Worm (Caenorhabditis elegans) whole organism, L3 larva: Measurements from ENCODE around the gene ZK180.7.
A peak's percentile ranks its signal among the peaks of the same experiment; 100 is the strongest.

ENCODE experiments used
- ama-1 ChIP-seq: fragments of 150-350 bp; optimal IDR thresholded peaks from 2 replicates; lab custom pipeline; 2018
- elt-1 ChIP-seq: fragments of 150-350 bp; optimal IDR thresholded peaks from 2 replicates; lab custom pipeline; 2014; ENCODE audit warnings: missing biosample characterization, missing genetic modification characterization
- jun-1 ChIP-seq: fragments of 150-350 bp; optimal IDR thresholded peaks from 2 replicates; lab custom pipeline; 2014; ENCODE audit warnings: missing biosample characterization, missing genetic modification reagents, missing genetic modification characterization
- nhr-25 ChIP-seq: sonication (generic microtip); optimal IDR thresholded peaks from 2 replicates; lab custom pipeline; 2017; ENCODE audit warnings: missing biosample characterization, missing genetic modification characterization

DNA sequence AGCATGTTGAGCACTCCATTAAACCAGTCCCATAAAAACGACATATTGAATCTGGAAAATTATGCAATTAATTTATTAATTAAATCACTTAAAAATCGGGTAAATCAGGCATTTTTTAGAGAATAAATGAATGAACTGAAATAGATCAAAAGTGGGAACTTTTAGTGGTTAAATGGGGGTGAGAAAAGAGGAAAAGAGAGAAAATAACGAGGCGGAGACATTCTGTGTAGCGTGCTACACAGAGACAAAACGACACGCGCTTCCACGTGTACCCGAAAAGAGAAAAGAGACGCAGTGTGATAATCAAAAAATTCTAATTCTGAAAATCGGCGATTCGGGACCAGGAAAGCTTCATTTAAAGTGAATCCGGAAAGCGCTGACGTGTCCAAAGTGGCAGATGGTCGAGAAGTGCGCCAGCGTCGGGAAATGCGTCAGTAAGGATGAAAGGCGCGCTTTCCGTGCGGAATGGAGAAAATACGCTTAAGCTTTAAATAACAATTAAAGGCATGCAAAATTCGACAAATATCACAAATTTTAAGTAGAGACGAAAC is 23.0 kb downstream of the ZK180.7 start, which contains the start of gene sar-1:
- TF ChIP-seq elt-1, result no peak
- TF ChIP-seq jun-1, result peak; percentile 56
- peak; percentile 55 for TF ChIP-seq nhr-25 (tag; lab: Kevin White, UChicago)
- no peak for TF ChIP-seq ama-1
